Worm (Caenorhabditis elegans) whole organism, L4 larva: Measurements from ENCODE around the gene Y7A5A.3.

ENCODE experiments used
- D1046.2 ChIP-seq: fragments of 200-800 bp; sonication (Bioruptor generic); IDR thresholded peaks from 2 replicates; pipeline ENCODE4 v1.3.6; 2022; ENCODE audit warnings: missing genetic modification characterization, missing compliant biosample characterization
- F10B5.3 ChIP-seq: sonication (generic microtip); optimal IDR thresholded peaks from 2 replicates; lab custom pipeline; 2016; ENCODE audit warnings: mild to moderate bottlenecking, missing genetic modification characterization, missing compliant biosample characterization
- F26F4.8 ChIP-seq: fragments of 200-800 bp; sonication (Bioruptor generic); conservative IDR thresholded peaks from 2 replicates; pipeline ENCODE4 v1.3.6; 2022; ENCODE audit warnings: missing genetic modification characterization, missing compliant biosample characterization
- Y105C5A.15 ChIP-seq: fragments of 200-800 bp; sonication (Bioruptor generic); IDR thresholded peaks from 2 replicates; pipeline ENCODE4 v1.3.6; 2022; ENCODE audit warnings: missing genetic modification characterization, missing compliant biosample characterization
- Y75B8A.6 ChIP-seq: fragments of 200-800 bp; sonication (Bioruptor generic); IDR thresholded peaks from 2 replicates; pipeline ENCODE4 v1.3.6; 2022; ENCODE audit warnings: missing genetic modification reagents, missing genetic modification characterization, missing compliant biosample characterization
- ZK546.5 ChIP-seq, 2 experiments: sonication (generic microtip); optimal IDR thresholded peaks; 2 replicates each; lab custom pipeline; 2017; ENCODE audit warnings: missing biosample characterization in 2 of 2, missing genetic modification characterization in 2 of 2
- ceh-28 ChIP-seq: fragments of 150-350 bp; optimal IDR thresholded peaks from 2 replicates; lab custom pipeline; 2014; ENCODE audit warnings: missing biosample characterization, missing genetic modification reagents, missing genetic modification characterization
- ceh-44 ChIP-seq: fragments of 200-800 bp; sonication (Bioruptor generic); IDR thresholded peaks from 2 replicates; pipeline ENCODE4 v1.3.6; 2022; ENCODE audit warnings: missing genetic modification reagents, missing genetic modification characterization, missing compliant biosample characterization
- ceh-62 ChIP-seq: sonication (generic microtip); optimal IDR thresholded peaks from 2 replicates; lab custom pipeline; 2017; ENCODE audit warnings: missing biosample characterization, missing genetic modification characterization
- ceh-82 ChIP-seq: sonication (generic microtip); optimal IDR thresholded peaks from 2 replicates; lab custom pipeline; 2017; ENCODE audit warnings: missing biosample characterization, missing genetic modification characterization
- daf-12 ChIP-seq: fragments of 150-350 bp; optimal IDR thresholded peaks from 2 replicates; lab custom pipeline; 2014; ENCODE audit warnings: missing biosample characterization, missing genetic modification reagents, missing genetic modification characterization
- dmd-6 ChIP-seq: fragments of 200-800 bp; sonication (Bioruptor generic); IDR thresholded peaks from 2 replicates; pipeline ENCODE4 v1.3.6; 2022; ENCODE audit warnings: missing genetic modification reagents, missing genetic modification characterization, missing compliant biosample characterization
- dmd-8 ChIP-seq: fragments of 200-800 bp; sonication (Bioruptor generic); IDR thresholded peaks from 2 replicates; pipeline ENCODE4 v1.3.6; 2022; ENCODE audit warnings: missing genetic modification characterization, missing compliant biosample characterization
- dpl-1 ChIP-seq: fragments of 150-350 bp; optimal IDR thresholded peaks from 2 replicates; lab custom pipeline; 2014; ENCODE audit warnings: missing biosample characterization, missing genetic modification reagents, missing genetic modification characterization
- dve-1 ChIP-seq: sonication (generic microtip); optimal IDR thresholded peaks from 2 replicates; lab custom pipeline; 2017; ENCODE audit warnings: antibody characterized with exemption, mild to moderate bottlenecking, missing genetic modification characterization, missing compliant biosample characterization; ENCODE audit not compliant: insufficient read depth
- egl-43 ChIP-seq: fragments of 200-800 bp; sonication (Bioruptor generic); IDR thresholded peaks from 2 replicates; pipeline ENCODE4 v1.3.6; 2022; ENCODE audit warnings: missing genetic modification reagents, missing genetic modification characterization, missing compliant biosample characterization
- fos-1 ChIP-seq: fragments of 150-350 bp; optimal IDR thresholded peaks from 2 replicates; lab custom pipeline; 2014; ENCODE audit warnings: missing biosample characterization, missing genetic modification characterization
- hif-1 ChIP-seq, 2 experiments: sonication (generic microtip); optimal IDR thresholded peaks; 2 replicates each; lab custom pipeline; 2016 to 2017; ENCODE audit warnings: missing compliant biosample characterization in 2 of 2, missing genetic modification characterization in 2 of 2, missing genetic modification reagents in 2 of 2, missing genotype in 2 of 2, mild to moderate bottlenecking in 1 of 2
- hlh-30 ChIP-seq: sonication (generic microtip); optimal IDR thresholded peaks from 2 replicates; lab custom pipeline; 2017; ENCODE audit warnings: antibody characterized with exemption, mild to moderate bottlenecking, missing genetic modification characterization, missing compliant biosample characterization; ENCODE audit not compliant: insufficient read depth
- hmg-1.1 ChIP-seq: fragments of 200-800 bp; sonication (Bioruptor generic); IDR thresholded peaks from 2 replicates; pipeline ENCODE4 v1.3.6; 2022; ENCODE audit warnings: missing genetic modification reagents, missing genetic modification characterization, missing compliant biosample characterization
- lin-38 ChIP-seq: fragments of 200-800 bp; sonication (Bioruptor generic); IDR thresholded peaks from 2 replicates; pipeline ENCODE4 v1.3.6; 2022; ENCODE audit warnings: missing genetic modification reagents, missing genetic modification characterization, missing compliant biosample characterization
- mdl-1 ChIP-seq, 2 experiments: fragments of 150-350 bp in 1 of 2; sonication (generic microtip) in 1 of 2; optimal IDR thresholded peaks; 2 replicates each; lab custom pipeline; 2014 to 2017; ENCODE audit warnings: missing biosample characterization in 2 of 2, missing genetic modification characterization in 2 of 2
- mes-2 ChIP-seq: sonication (generic microtip); optimal IDR thresholded peaks from 2 replicates; lab custom pipeline; 2016; ENCODE audit warnings: missing genotype, mild to moderate bottlenecking, missing genetic modification characterization, missing compliant biosample characterization; ENCODE audit not compliant: poor library complexity, severe bottlenecking
- mxl-3 ChIP-seq: fragments of 200-800 bp; sonication (Bioruptor generic); optimal IDR thresholded peaks from 2 replicates; lab custom pipeline; 2018; ENCODE audit warnings: mild to moderate bottlenecking, missing genetic modification characterization, missing compliant biosample characterization
- nhr-102 ChIP-seq: sonication (generic microtip); optimal IDR thresholded peaks from 2 replicates; lab custom pipeline; 2016; ENCODE audit warnings: mild to moderate bottlenecking, missing genetic modification characterization, moderate library complexity, missing compliant biosample characterization
- nhr-237 ChIP-seq: sonication (generic microtip); optimal IDR thresholded peaks from 2 replicates; lab custom pipeline; 2017; ENCODE audit warnings: missing biosample characterization, missing genetic modification characterization
- nhr-25 ChIP-seq: sonication (generic microtip); optimal IDR thresholded peaks from 2 replicates; lab custom pipeline; 2017; ENCODE audit warnings: missing genetic modification characterization, mild to moderate bottlenecking, missing compliant biosample characterization, antibody characterized with exemption, moderate library complexity, borderline replicate concordance; ENCODE audit not compliant: insufficient read depth
- nhr-41 ChIP-seq: fragments of 200-800 bp; sonication (Bioruptor generic); IDR thresholded peaks from 2 replicates; pipeline ENCODE4 v1.3.6; 2022; ENCODE audit warnings: missing genetic modification reagents, missing genetic modification characterization, missing compliant biosample characterization
- nhr-42 ChIP-seq: fragments of 200-800 bp; sonication (Bioruptor generic); IDR thresholded peaks from 2 replicates; pipeline ENCODE4 v1.3.6; 2022; ENCODE audit warnings: missing genetic modification characterization, missing compliant biosample characterization
- nhr-48 ChIP-seq: sonication (generic microtip); optimal IDR thresholded peaks from 2 replicates; lab custom pipeline; 2016; ENCODE audit warnings: mild to moderate bottlenecking, missing genetic modification characterization, missing compliant biosample characterization
- nhr-6 ChIP-seq: fragments of 150-350 bp; optimal IDR thresholded peaks from 2 replicates; lab custom pipeline; 2014; ENCODE audit warnings: missing biosample characterization, missing genetic modification characterization
- nhr-77 ChIP-seq: fragments of 150-350 bp; optimal IDR thresholded peaks from 2 replicates; lab custom pipeline; 2014; ENCODE audit warnings: missing biosample characterization, missing genetic modification characterization
- pha-4 ChIP-seq, 2 experiments: fragments of 150-350 bp in 1 of 2; fragments of 200-800 bp in 1 of 2; sonication (Bioruptor generic) in 1 of 2; IDR thresholded peaks in 1 of 2; optimal IDR thresholded peaks in 1 of 2; 2 replicates each; pipeline versions ENCODE4 v1.3.6 to Lab custom; 2014 to 2022; ENCODE audit warnings: missing genetic modification characterization in 2 of 2, missing genetic modification reagents in 2 of 2, missing biosample characterization in 1 of 2, missing compliant biosample characterization in 1 of 2
- pqm-1 ChIP-seq: sonication (generic microtip); optimal IDR thresholded peaks from 2 replicates; lab custom pipeline; 2017; ENCODE audit warnings: missing biosample characterization, missing genetic modification characterization
- rbr-2 ChIP-seq: sonication (generic microtip); optimal IDR thresholded peaks from 2 replicates; lab custom pipeline; 2016; ENCODE audit warnings: missing genotype, missing genetic modification characterization, missing compliant biosample characterization
- sdz-12 ChIP-seq: fragments of 200-800 bp; sonication (Bioruptor generic); optimal IDR thresholded peaks from 2 replicates; lab custom pipeline; 2018; ENCODE audit warnings: mild to moderate bottlenecking, missing genetic modification characterization, missing compliant biosample characterization
- snpc-1.2 ChIP-seq: fragments of 200-800 bp; sonication (Bioruptor generic); IDR thresholded peaks from 2 replicates; pipeline ENCODE4 v1.3.6; 2022; ENCODE audit warnings: missing genetic modification reagents, missing genetic modification characterization, missing compliant biosample characterization
- snpc-4 ChIP-seq: fragments of 150-350 bp; optimal IDR thresholded peaks from 2 replicates; lab custom pipeline; 2014; ENCODE audit warnings: missing biosample characterization, missing genetic modification characterization
- spr-1 ChIP-seq: sonication (generic microtip); optimal IDR thresholded peaks from 2 replicates; lab custom pipeline; 2016; ENCODE audit warnings: mild to moderate bottlenecking, missing genetic modification characterization, missing compliant biosample characterization
- tra-1 ChIP-seq: fragments of 200-800 bp; sonication (Bioruptor generic); IDR thresholded peaks from 2 replicates; pipeline ENCODE4 v1.3.6; 2022; ENCODE audit warnings: missing genetic modification reagents, missing genetic modification characterization, missing compliant biosample characterization
- unc-39 ChIP-seq: sonication (generic microtip); optimal IDR thresholded peaks from 2 replicates; lab custom pipeline; 2017; ENCODE audit warnings: missing biosample characterization, missing genetic modification characterization
- zip-11 ChIP-seq: fragments of 200-800 bp; sonication (Bioruptor generic); IDR thresholded peaks from 2 replicates; pipeline ENCODE4 v1.3.6; 2022; ENCODE audit warnings: missing genetic modification characterization, missing compliant biosample characterization
- ztf-11 ChIP-seq: fragments of 150-350 bp; optimal IDR thresholded peaks from 2 replicates; lab custom pipeline; 2014; ENCODE audit warnings: missing biosample characterization, missing genetic modification characterization
- ztf-7 ChIP-seq: fragments of 150-350 bp; optimal IDR thresholded peaks from 2 replicates; lab custom pipeline; 2014; ENCODE audit warnings: missing biosample characterization, missing genetic modification characterization

Y7A5A.3 gene

ce11 chrX:15747814-15748213, 36.7 kb downstream of the Y7A5A.3 start (continued):
- TF ChIP-seq dmd-8 (GFP tag; lab: Robert Waterston, UW) = peak; percentile 70
- peak; percentile 81 for TF ChIP-seq egl-43 (GFP tag; lab: Robert Waterston, UW)
- peak; percentile 57 for TF ChIP-seq nhr-102 (tag; lab: Kevin White, UChicago)
- TF ChIP-seq dve-1 = peak; percentile 5
- peak; percentile 0 for TF ChIP-seq rbr-2 (tag; lab: Kevin White, UChicago)

DNA sequence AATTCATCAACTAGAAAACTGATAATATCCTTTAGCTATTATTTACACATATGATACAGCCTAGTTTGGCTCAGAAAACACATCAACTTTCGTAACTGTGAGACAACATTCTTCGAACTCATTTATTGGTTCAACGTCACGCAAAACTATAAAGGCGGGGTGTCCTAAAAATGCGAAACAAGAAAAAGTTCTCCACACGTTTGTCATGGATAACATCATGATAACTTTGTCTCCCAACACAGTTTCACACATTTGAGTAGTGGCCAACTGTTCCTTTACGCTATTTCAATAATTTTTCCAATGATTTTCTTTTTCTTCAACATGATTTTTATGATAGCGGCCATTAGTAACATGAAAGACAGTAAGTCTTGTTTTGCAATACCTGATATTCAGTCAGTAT, 37.8 kb downstream of the Y7A5A.3 start, which contains the start of gene srxa-9:
TSS of gene srxa-9 (plus strand) at position 301 of the 400 bp plus-strand sequence.
- TF ChIP-seq fos-1 (tag; lab: Kevin White, UChicago) = no peak
- no peak for TF ChIP-seq ztf-11 (tag; lab: Kevin White, UChicago)
- TF ChIP-seq D1046.2 = no peak
- no peak for TF ChIP-seq nhr-25 (tag; lab: Kevin White, UChicago)
- no peak for TF ChIP-seq ztf-7 (tag; lab: Kevin White, UChicago)
- no peak for TF ChIP-seq dmd-6 (GFP tag; lab: Robert Waterston, UW)
- TF ChIP-seq pha-4 (GFP tag; IDR thresholded peaks at IDR 0.05; lab: Robert Waterston, UW) = no peak
- TF ChIP-seq pha-4 (tag; optimal IDR thresholded peaks at IDR 0.05; lab: Kevin White, UChicago) = no peak
- TF ChIP-seq F26F4.8 (GFP tag; lab: Robert Waterston, UW) = no peak
- no peak for TF ChIP-seq hlh-30 (tag; lab: Kevin White, UChicago)
- no peak for TF ChIP-seq zip-11 (GFP tag; lab: Robert Waterston, UW)
- TF ChIP-seq F10B5.3 (tag; lab: Kevin White, UChicago) = no peak
- no peak for TF ChIP-seq Y105C5A.15 (GFP tag; lab: Robert Waterston, UW)
- no peak for TF ChIP-seq ZK546.5 (tag; optimal IDR thresholded peaks at IDR 0.05; lab: Kevin White, UChicago)
- TF ChIP-seq rbr-2 (tag; lab: Kevin White, UChicago) = no peak

DNA sequence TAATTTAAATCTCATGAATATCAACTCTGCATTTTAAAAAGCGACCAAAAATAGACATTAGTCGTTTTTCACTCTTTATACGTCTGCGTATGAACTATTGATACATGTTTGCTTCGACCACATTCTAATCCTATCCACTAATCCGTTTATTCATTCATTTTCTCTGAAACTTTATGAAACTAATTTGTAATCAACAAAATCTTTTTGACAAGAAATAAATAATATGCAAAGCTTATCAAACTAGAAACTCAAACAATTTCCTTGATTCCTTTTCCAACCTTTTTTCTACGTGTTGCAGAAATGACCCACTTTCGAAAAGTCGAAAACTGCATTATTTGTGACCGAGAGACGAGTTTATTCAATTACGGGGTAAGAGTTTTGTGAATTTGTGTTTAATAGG, 42.2 kb downstream of the Y7A5A.3 start, which contains the start of gene nhr-255:
TSS of gene nhr-255 (plus strand) at position 301 of the 400 bp plus-strand sequence.
- TF ChIP-seq nhr-237 (tag; lab: Kevin White, UChicago) (no peak), hmg-1.1 (no peak), dmd-6 (GFP tag; lab: Robert Waterston, UW) (no peak), ceh-62 (tag; lab: Kevin White, UChicago) (no peak), rbr-2 (tag; lab: Kevin White, UChicago) (no peak), tra-1 (GFP tag; lab: Robert Waterston, UW) (no peak), mes-2 (no peak), dpl-1 (GFP tag; lab: Kevin White, UChicago) (no peak), pqm-1 (tag; lab: Kevin White, UChicago) (no peak), dve-1 (no peak), snpc-4 (no peak), egl-43 (GFP tag; lab: Robert Waterston, UW) (no peak)

- TF ChIP-seq lin-38 (peak; percentile 79), nhr-42 (GFP tag; lab: Robert Waterston, UW) (peak; percentile 83), ceh-82 (tag; lab: Kevin White, UChicago) (no peak), sdz-12 (GFP tag; lab: Kevin White, UChicago) (no peak), nhr-77 (tag; lab: Kevin White, UChicago) (peak; percentile 48), fos-1 (tag; lab: Kevin White, UChicago) (no peak), Y75B8A.6 (GFP tag; lab: Robert Waterston, UW) (0 out of 2 replicates have a peak, but pooled peaks have one; percentile 67), nhr-41 (0 out of 2 replicates have a peak, but pooled peaks have one; percentile 40), D1046.2 (peak; percentile 79; the same call in 1 of the 2 replicates), snpc-1.2 (GFP tag; lab: Robert Waterston, UW) (peak; percentile 89), hif-1 (tag; optimal IDR thresholded peaks at IDR 0.05; lab: Kevin White, UChicago) (peak in 1 of 2 experiments; percentile 65), nhr-6 (tag; lab: Kevin White, UChicago) (peak; percentile 8), nhr-48 (peak; percentile 41), ceh-44 (GFP tag; lab: Robert Waterston, UW) (peak; percentile 89), mxl-3 (GFP tag; lab: Kevin White, UChicago) (peak; percentile 4), ceh-28 (tag; lab: Kevin White, UChicago) (no peak), ztf-7 (tag; lab: Kevin White, UChicago) (peak; percentile 31), daf-12 (tag; lab: Kevin White, UChicago) (no peak), spr-1 (tag; lab: Kevin White, UChicago) (peak; percentile 63), mdl-1 (tag; optimal IDR thresholded peaks at IDR 0.05; lab: Kevin White, UChicago) (peak in 1 of 2 experiments; percentile 15), egl-43 (GFP tag; lab: Robert Waterston, UW) (peak; percentile 96), zip-11 (GFP tag; lab: Robert Waterston, UW) (no peak), unc-39 (tag; lab: Kevin White, UChicago) (no peak)
Measured at ce11 chrX:15741852-15742251, 42.6 kb downstream of the Y7A5A.3 start.
